Fruit fly (Drosophila melanogaster): ENCODE measurements around the gene nAChRalpha1.

Gene nAChRalpha1

DNA sequence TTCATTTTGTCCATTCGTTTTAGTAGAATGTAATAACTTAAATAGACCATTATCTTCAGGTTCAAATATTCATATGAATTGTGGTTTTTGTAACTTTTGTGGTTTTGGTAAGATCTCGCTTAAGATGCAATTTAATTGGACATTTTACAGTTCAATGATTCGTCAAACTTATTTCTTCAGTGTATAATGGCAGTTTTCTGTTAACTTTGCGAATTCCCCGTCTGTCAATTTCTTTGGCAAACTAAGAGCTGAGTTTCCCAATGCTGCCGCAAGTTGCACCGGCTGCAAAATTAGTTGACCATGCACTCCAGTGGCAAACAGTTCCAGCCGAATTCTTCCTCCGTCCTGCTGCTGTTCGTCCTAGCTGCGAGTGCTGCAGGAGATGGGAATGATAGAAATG lies 80.4 kb downstream of the nAChRalpha1 start, which contains the start of gene CG33342:
TSS of gene CG33342 (plus strand) at position 301 of the 400 bp plus-strand sequence.
- TF ChIP-seq ovo (GFP tag; optimal IDR thresholded peaks at IDR 0.05) (no peak), Clk (GFP tag; optimal IDR thresholded peaks at IDR 0.05) (no peak), CG14711 (tag; optimal IDR thresholded peaks at IDR 0.05) (no peak), pad (GFP tag; optimal IDR thresholded peaks at IDR 0.05) (no peak), Hr96 (GFP tag; optimal IDR thresholded peaks at IDR 0.05) (no peak), kay (GFP tag; ENCODE audit: borderline replicate concordance) (no peak), CG12768 (GFP tag; optimal IDR thresholded peaks at IDR 0.05) (no peak), cnc (optimal IDR thresholded peaks at IDR 0.05) (no peak), CG7101 (tag; optimal IDR thresholded peaks at IDR 0.05) (no peak), Mnt (GFP tag; optimal IDR thresholded peaks at IDR 0.05) (no peak), bab1 (GFP tag; optimal IDR thresholded peaks at IDR 0.05) (no peak)

DNA sequence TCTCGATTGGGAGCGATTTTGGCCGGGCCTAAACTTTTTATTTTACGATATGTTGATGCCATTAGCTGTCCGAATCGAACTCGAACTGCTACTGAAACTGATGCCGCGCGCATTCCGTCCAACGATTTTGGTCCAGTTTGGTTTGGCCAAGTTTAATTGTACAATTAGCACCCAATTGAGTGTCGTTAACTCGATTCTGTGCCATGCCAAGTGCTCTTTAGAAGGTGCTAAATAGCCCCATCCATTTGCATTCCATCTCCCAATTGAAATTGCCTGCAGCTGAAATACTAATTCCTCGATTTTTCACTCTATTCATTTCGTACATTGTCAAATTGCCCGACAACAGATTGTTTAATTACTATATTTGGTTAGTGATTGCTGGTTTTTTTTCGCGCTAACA lies 81.4 kb downstream of the nAChRalpha1 start, which contains the start of gene CG17781:
TSS of gene CG17781 (minus strand) at position 101 of the 400 bp plus-strand sequence.
- TF ChIP-seq cnc (optimal IDR thresholded peaks at IDR 0.05) (no peak), CG33017 (tag; optimal IDR thresholded peaks at IDR 0.05) (no peak), Hr96 (GFP tag; optimal IDR thresholded peaks at IDR 0.05) (no peak), CG5204 (GFP tag; optimal IDR thresholded peaks at IDR 0.05) (no peak), CG1620 (GFP tag; optimal IDR thresholded peaks at IDR 0.05) (no peak), cic (GFP tag; optimal IDR thresholded peaks at IDR 0.05) (no peak), Clk (GFP tag; optimal IDR thresholded peaks at IDR 0.05) (no peak), CG7101 (tag; optimal IDR thresholded peaks at IDR 0.05) (no peak), CG7045 (GFP tag; optimal IDR thresholded peaks at IDR 0.05) (no peak), pad (GFP tag; optimal IDR thresholded peaks at IDR 0.05) (no peak), ovo (GFP tag; optimal IDR thresholded peaks at IDR 0.05) (no peak), CG12768 (GFP tag; optimal IDR thresholded peaks at IDR 0.05) (no peak), Mnt (GFP tag; optimal IDR thresholded peaks at IDR 0.05) (no peak), CG11617 (GFP tag; optimal IDR thresholded peaks at IDR 0.05) (no peak)

DNA sequence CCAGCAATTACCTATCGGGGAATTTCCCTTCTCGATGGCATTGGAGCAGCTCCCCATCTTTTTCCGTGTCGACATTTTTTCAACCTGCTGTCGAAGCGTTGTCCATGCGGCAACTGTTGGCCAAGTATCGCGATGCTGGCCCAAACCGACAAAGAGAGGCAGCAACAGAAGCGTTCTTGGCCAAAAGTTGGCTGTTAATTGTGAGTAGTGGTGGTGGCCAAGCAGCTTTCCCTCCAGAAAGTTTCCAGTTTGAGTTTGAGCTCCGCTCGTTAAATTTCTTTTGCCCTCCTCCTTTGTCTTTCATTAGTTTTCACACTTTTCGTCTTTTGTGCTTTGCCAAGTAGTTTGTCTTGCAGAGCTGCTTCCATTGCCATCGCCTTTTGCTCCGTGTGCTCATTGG lies 84.3 kb downstream of the nAChRalpha1 start, which contains the start of gene CG17782:
TSS of gene CG17782 (minus strand) at position 101 of the 400 bp plus-strand sequence.
- no peak for TF ChIP-seq kay (GFP tag; ENCODE audit: borderline replicate concordance)
- no peak for TF ChIP-seq CG11617 (GFP tag; optimal IDR thresholded peaks at IDR 0.05)
- no peak for TF ChIP-seq CG1620 (GFP tag; optimal IDR thresholded peaks at IDR 0.05)
- no peak for TF ChIP-seq bab1 (GFP tag; optimal IDR thresholded peaks at IDR 0.05)
- TF ChIP-seq CG14711 (tag; optimal IDR thresholded peaks at IDR 0.05), result no peak
- TF ChIP-seq CG7101 (tag; optimal IDR thresholded peaks at IDR 0.05), result no peak
- TF ChIP-seq toe (GFP tag; optimal IDR thresholded peaks at IDR 0.05), result no peak
- no peak for TF ChIP-seq CG12768 (GFP tag; optimal IDR thresholded peaks at IDR 0.05)
- no peak for TF ChIP-seq CG33017 (tag; optimal IDR thresholded peaks at IDR 0.05)
- no peak for TF ChIP-seq pad (GFP tag; optimal IDR thresholded peaks at IDR 0.05)
- no peak for TF ChIP-seq ovo (GFP tag; optimal IDR thresholded peaks at IDR 0.05)
- TF ChIP-seq cnc (optimal IDR thresholded peaks at IDR 0.05), result no peak
- no peak for TF ChIP-seq Mnt (GFP tag; optimal IDR thresholded peaks at IDR 0.05)
- TF ChIP-seq tj (GFP tag; optimal IDR thresholded peaks at IDR 0.05), result no peak
- TF ChIP-seq Crg-1 (GFP tag; optimal IDR thresholded peaks at IDR 0.05), result no peak
- TF ChIP-seq CG5204 (GFP tag; optimal IDR thresholded peaks at IDR 0.05), result no peak
- TF ChIP-seq CG7045 (GFP tag; optimal IDR thresholded peaks at IDR 0.05), result no peak
- no peak for TF ChIP-seq Hr96 (GFP tag; optimal IDR thresholded peaks at IDR 0.05)
- TF ChIP-seq Clk (GFP tag; optimal IDR thresholded peaks at IDR 0.05), result no peak

DNA sequence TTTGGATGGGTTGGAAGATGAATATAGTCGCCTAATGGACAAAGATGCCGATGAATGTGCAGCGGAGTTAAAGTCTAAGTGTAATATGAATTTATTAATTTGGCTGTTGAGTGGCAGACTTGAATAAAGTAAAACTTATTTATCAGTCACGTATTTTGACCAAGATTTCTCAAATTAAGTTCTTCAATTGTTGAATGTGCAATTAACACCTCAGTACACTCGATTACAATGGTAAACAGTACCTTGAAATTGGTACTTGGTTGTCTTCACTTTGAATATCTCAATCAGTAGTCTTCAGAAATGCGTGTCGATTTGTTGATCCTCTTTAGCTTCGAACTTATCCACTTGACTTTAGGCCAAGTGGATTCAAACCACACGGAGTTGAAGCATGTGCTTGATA lies 87.7 kb downstream of the nAChRalpha1 start, which contains the start of gene CG13614:
TSS of gene CG13614 (plus strand) at position 301 of the 400 bp plus-strand sequence.
- TF ChIP-seq CG12768 (GFP tag; optimal IDR thresholded peaks at IDR 0.05) (no peak), ovo (GFP tag; optimal IDR thresholded peaks at IDR 0.05) (no peak), CG33017 (tag; optimal IDR thresholded peaks at IDR 0.05) (no peak), CG7101 (tag; optimal IDR thresholded peaks at IDR 0.05) (no peak), CG1620 (GFP tag; optimal IDR thresholded peaks at IDR 0.05) (no peak), bab1 (GFP tag; optimal IDR thresholded peaks at IDR 0.05) (no peak), Crg-1 (GFP tag; optimal IDR thresholded peaks at IDR 0.05) (no peak), cnc (optimal IDR thresholded peaks at IDR 0.05) (no peak), cic (GFP tag; optimal IDR thresholded peaks at IDR 0.05) (no peak), Hr96 (GFP tag; optimal IDR thresholded peaks at IDR 0.05) (no peak), tj (GFP tag; optimal IDR thresholded peaks at IDR 0.05) (no peak), kay (GFP tag; ENCODE audit: borderline replicate concordance) (no peak), CG14711 (tag; optimal IDR thresholded peaks at IDR 0.05) (no peak), Clk (GFP tag; optimal IDR thresholded peaks at IDR 0.05) (no peak), CG5204 (GFP tag; optimal IDR thresholded peaks at IDR 0.05) (no peak), pad (GFP tag; optimal IDR thresholded peaks at IDR 0.05) (no peak), toe (GFP tag; optimal IDR thresholded peaks at IDR 0.05) (no peak), CG11617 (GFP tag; optimal IDR thresholded peaks at IDR 0.05) (no peak), CG7045 (GFP tag; optimal IDR thresholded peaks at IDR 0.05) (no peak)

DNA sequence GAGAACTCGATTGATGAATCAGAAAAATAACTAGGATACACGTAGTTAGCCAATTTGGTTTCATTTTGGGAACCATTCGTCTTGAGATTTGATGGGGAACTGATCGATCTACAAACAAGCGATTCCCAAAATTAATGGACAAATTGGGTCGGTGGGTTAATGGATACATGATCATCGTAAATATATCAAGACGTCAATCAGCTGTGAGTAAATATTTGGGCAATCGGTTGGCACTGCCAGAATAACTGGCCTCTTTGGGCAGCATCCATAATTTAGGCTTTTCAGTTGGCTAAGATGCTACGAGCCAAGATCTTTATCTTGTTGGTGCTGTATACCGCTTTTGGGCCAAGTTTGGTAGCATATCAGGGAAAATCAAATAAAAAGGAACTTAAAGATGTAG lies 88.9 kb downstream of the nAChRalpha1 start, which contains the start of the genes CG42812 and CG33341:
TSS of gene CG42812 (minus strand) at position 101 of the 400 bp plus-strand sequence.
TSS of gene CG33341 (plus strand) at position 295 of the 400 bp plus-strand sequence.
- TF ChIP-seq CG5204 (GFP tag; optimal IDR thresholded peaks at IDR 0.05) (no peak), CG11617 (GFP tag; optimal IDR thresholded peaks at IDR 0.05) (no peak), cic (GFP tag; optimal IDR thresholded peaks at IDR 0.05) (no peak), CG7101 (tag; optimal IDR thresholded peaks at IDR 0.05) (no peak), Mnt (GFP tag; optimal IDR thresholded peaks at IDR 0.05) (no peak), Hr96 (GFP tag; optimal IDR thresholded peaks at IDR 0.05) (no peak), CG7045 (GFP tag; optimal IDR thresholded peaks at IDR 0.05) (no peak)

DNA sequence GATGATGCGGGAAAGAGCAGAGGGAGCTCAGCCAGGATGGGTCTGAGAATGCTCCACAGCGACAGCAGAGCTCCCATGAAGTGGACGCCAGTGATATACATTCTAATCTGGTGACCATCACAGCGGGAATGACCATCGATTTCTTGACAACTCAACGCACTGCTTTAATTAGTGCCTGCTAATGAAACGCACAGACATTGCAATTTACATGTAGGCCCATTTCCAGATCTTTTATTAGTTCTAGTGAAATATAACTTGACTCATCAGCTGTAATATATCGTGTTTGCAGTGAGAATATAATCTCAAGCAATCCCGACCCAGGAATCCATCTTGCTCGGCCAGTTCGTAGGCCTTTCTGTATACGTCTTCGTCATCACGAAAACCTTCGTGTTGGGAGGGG lies 89.8 kb downstream of the nAChRalpha1 start, which contains the start of gene CG42811:
TSS of gene CG42811 (minus strand) at position 101 of the 400 bp plus-strand sequence.
- TF ChIP-seq CG7101 (tag; optimal IDR thresholded peaks at IDR 0.05), result no peak
- no peak for TF ChIP-seq toe (GFP tag; optimal IDR thresholded peaks at IDR 0.05)
- TF ChIP-seq Hr96 (GFP tag; optimal IDR thresholded peaks at IDR 0.05), result no peak
- TF ChIP-seq pad (GFP tag; optimal IDR thresholded peaks at IDR 0.05), result no peak
- TF ChIP-seq CG7045 (GFP tag; optimal IDR thresholded peaks at IDR 0.05), result no peak
- no peak for TF ChIP-seq Mnt (GFP tag; optimal IDR thresholded peaks at IDR 0.05)
- TF ChIP-seq CG12768 (GFP tag; optimal IDR thresholded peaks at IDR 0.05), result no peak
- no peak for TF ChIP-seq cic (GFP tag; optimal IDR thresholded peaks at IDR 0.05)
- no peak for TF ChIP-seq CG11617 (GFP tag; optimal IDR thresholded peaks at IDR 0.05)
- no peak for TF ChIP-seq Crg-1 (GFP tag; optimal IDR thresholded peaks at IDR 0.05)
- no peak for TF ChIP-seq ovo (GFP tag; optimal IDR thresholded peaks at IDR 0.05)
- no peak for TF ChIP-seq CG1620 (GFP tag; optimal IDR thresholded peaks at IDR 0.05)
- no peak for TF ChIP-seq bab1 (GFP tag; optimal IDR thresholded peaks at IDR 0.05)
- TF ChIP-seq cnc (optimal IDR thresholded peaks at IDR 0.05), result no peak
- no peak for TF ChIP-seq CG14711 (tag; optimal IDR thresholded peaks at IDR 0.05)
- no peak for TF ChIP-seq CG33017 (tag; optimal IDR thresholded peaks at IDR 0.05)
- no peak for TF ChIP-seq kay (GFP tag; ENCODE audit: borderline replicate concordance)
- no peak for TF ChIP-seq CG5204 (GFP tag; optimal IDR thresholded peaks at IDR 0.05)

All from whole organism, adult.